Fruit fly (Drosophila melanogaster): ENCODE data around the gene CG13239.

The CG13239 gene

dm6 chr3L:22860487-22860886 lies at the start of gene CG13239:
Gene CG13239 (plus strand): TSS chr3L:22860787.
- no peak for TF ChIP-seq ttk (optimal IDR thresholded peaks at IDR 0.05)
- no peak for TF ChIP-seq h (optimal IDR thresholded peaks at IDR 0.05)
- TF ChIP-seq psq (optimal IDR thresholded peaks at IDR 0.05): no peak
- TF ChIP-seq Myc (optimal IDR thresholded peaks at IDR 0.05): no peak
- no peak for TF ChIP-seq Sin3A (optimal IDR thresholded peaks at IDR 0.05)
- no peak for TF ChIP-seq insv (optimal IDR thresholded peaks at IDR 0.05)

- no peak for TF ChIP-seq h (optimal IDR thresholded peaks at IDR 0.05)
- TF ChIP-seq ttk (optimal IDR thresholded peaks at IDR 0.05): no peak
- no peak for TF ChIP-seq insv (optimal IDR thresholded peaks at IDR 0.05)
- no peak for TF ChIP-seq Myc (optimal IDR thresholded peaks at IDR 0.05)
- no peak for TF ChIP-seq Sin3A (optimal IDR thresholded peaks at IDR 0.05)
- TF ChIP-seq psq (optimal IDR thresholded peaks at IDR 0.05): no peak
These were observed 40.4 kb upstream of the CG13239 start for dm6 chr3L:22820190-22820589.

- TF ChIP-seq Sin3A (optimal IDR thresholded peaks at IDR 0.05) (no peak), ttk (optimal IDR thresholded peaks at IDR 0.05) (no peak), psq (optimal IDR thresholded peaks at IDR 0.05) (no peak)
These were observed 39.2 kb upstream of the CG13239 start for dm6 chr3L:22821377-22821776.

- TF ChIP-seq insv (optimal IDR thresholded peaks at IDR 0.05): no peak
- TF ChIP-seq ttk (optimal IDR thresholded peaks at IDR 0.05): no peak
- no peak for TF ChIP-seq psq (optimal IDR thresholded peaks at IDR 0.05)
- no peak for TF ChIP-seq h (optimal IDR thresholded peaks at IDR 0.05)
- TF ChIP-seq Sin3A (optimal IDR thresholded peaks at IDR 0.05): no peak
- TF ChIP-seq Myc (optimal IDR thresholded peaks at IDR 0.05): no peak
These were observed 37.9 kb upstream of the CG13239 start for dm6 chr3L:22822544-22823175.

- TF ChIP-seq insv (optimal IDR thresholded peaks at IDR 0.05): no peak
- TF ChIP-seq ttk (optimal IDR thresholded peaks at IDR 0.05): no peak
- no peak for TF ChIP-seq Sin3A (optimal IDR thresholded peaks at IDR 0.05)
- TF ChIP-seq Myc (optimal IDR thresholded peaks at IDR 0.05): no peak
- TF ChIP-seq h (optimal IDR thresholded peaks at IDR 0.05): no peak
- no peak for TF ChIP-seq psq (optimal IDR thresholded peaks at IDR 0.05)
These were observed 37.4 kb upstream of the CG13239 start for dm6 chr3L:22823230-22823629.

dm6 chr3L:22824668-22825192 lies 35.9 kb upstream of the CG13239 start:
- TF ChIP-seq psq (optimal IDR thresholded peaks at IDR 0.05) (no peak), insv (optimal IDR thresholded peaks at IDR 0.05) (no peak), h (optimal IDR thresholded peaks at IDR 0.05) (no peak), Myc (optimal IDR thresholded peaks at IDR 0.05) (no peak), Sin3A (optimal IDR thresholded peaks at IDR 0.05) (no peak), ttk (optimal IDR thresholded peaks at IDR 0.05) (no peak)

- no peak for TF ChIP-seq psq (optimal IDR thresholded peaks at IDR 0.05)
- TF ChIP-seq Sin3A (optimal IDR thresholded peaks at IDR 0.05): no peak
- TF ChIP-seq ttk (optimal IDR thresholded peaks at IDR 0.05): no peak
- TF ChIP-seq Myc (optimal IDR thresholded peaks at IDR 0.05): no peak
These were observed 34.4 kb upstream of the CG13239 start for dm6 chr3L:22826236-22826635.

- TF ChIP-seq ttk (optimal IDR thresholded peaks at IDR 0.05) (no peak), h (optimal IDR thresholded peaks at IDR 0.05) (no peak), Myc (optimal IDR thresholded peaks at IDR 0.05) (no peak), psq (optimal IDR thresholded peaks at IDR 0.05) (no peak), insv (optimal IDR thresholded peaks at IDR 0.05) (no peak), Sin3A (optimal IDR thresholded peaks at IDR 0.05) (no peak)
These were observed 30.4 kb upstream of the CG13239 start for dm6 chr3L:22830132-22830697.

dm6 chr3L:22835144-22835964 lies 25.2 kb upstream of the CG13239 start, which contains the start of gene jim:
Gene jim (minus strand): TSS chr3L:22835194.
- TF ChIP-seq h (optimal IDR thresholded peaks at IDR 0.05) (no peak), Myc (optimal IDR thresholded peaks at IDR 0.05) (no peak), psq (optimal IDR thresholded peaks at IDR 0.05) (no peak), Sin3A (optimal IDR thresholded peaks at IDR 0.05) (no peak), insv (optimal IDR thresholded peaks at IDR 0.05) (no peak)

dm6 chr3L:22836768-22837167 lies 23.8 kb upstream of the CG13239 start, which contains the start of the genes CG11226 and CG45428:
Gene CG11226 (plus strand): TSS chr3L:22837068.
Gene CG45428 (minus strand): TSS chr3L:22837070.
- TF ChIP-seq h (optimal IDR thresholded peaks at IDR 0.05): no peak
- TF ChIP-seq Myc (optimal IDR thresholded peaks at IDR 0.05): no peak
- TF ChIP-seq Sin3A (optimal IDR thresholded peaks at IDR 0.05): no peak
- TF ChIP-seq insv (optimal IDR thresholded peaks at IDR 0.05): no peak
- TF ChIP-seq ttk (optimal IDR thresholded peaks at IDR 0.05): no peak
- TF ChIP-seq psq (optimal IDR thresholded peaks at IDR 0.05): no peak

dm6 chr3L:22837651-22838614 lies 22.7 kb upstream of the CG13239 start:
- no peak for TF ChIP-seq Myc (optimal IDR thresholded peaks at IDR 0.05)

Measured in Kc167 (cell line).